Worm (Caenorhabditis elegans): Measurements from ENCODE around the gene C27F2.10.

- TF ChIP-seq egl-27 (tag; optimal IDR thresholded peaks at IDR 0.05) (no peak), ama-1 (optimal IDR thresholded peaks at IDR 0.05) (no peak), nhr-12 (tag; optimal IDR thresholded peaks at IDR 0.05) (no peak), nhr-76 (tag; optimal IDR thresholded peaks at IDR 0.05) (no peak), snpc-4 (tag; optimal IDR thresholded peaks at IDR 0.05) (no peak), daf-12 (tag; optimal IDR thresholded peaks at IDR 0.05) (no peak), aly-2 (tag; optimal IDR thresholded peaks at IDR 0.05) (no peak)
Measured at ce11 chrIII:4968146-4968545, 18.6 kb downstream of the C27F2.10 start.

Data from whole organism, L3 larva.